Fruit fly (Drosophila melanogaster): ENCODE measurements around the gene vret.

vret gene

DNA sequence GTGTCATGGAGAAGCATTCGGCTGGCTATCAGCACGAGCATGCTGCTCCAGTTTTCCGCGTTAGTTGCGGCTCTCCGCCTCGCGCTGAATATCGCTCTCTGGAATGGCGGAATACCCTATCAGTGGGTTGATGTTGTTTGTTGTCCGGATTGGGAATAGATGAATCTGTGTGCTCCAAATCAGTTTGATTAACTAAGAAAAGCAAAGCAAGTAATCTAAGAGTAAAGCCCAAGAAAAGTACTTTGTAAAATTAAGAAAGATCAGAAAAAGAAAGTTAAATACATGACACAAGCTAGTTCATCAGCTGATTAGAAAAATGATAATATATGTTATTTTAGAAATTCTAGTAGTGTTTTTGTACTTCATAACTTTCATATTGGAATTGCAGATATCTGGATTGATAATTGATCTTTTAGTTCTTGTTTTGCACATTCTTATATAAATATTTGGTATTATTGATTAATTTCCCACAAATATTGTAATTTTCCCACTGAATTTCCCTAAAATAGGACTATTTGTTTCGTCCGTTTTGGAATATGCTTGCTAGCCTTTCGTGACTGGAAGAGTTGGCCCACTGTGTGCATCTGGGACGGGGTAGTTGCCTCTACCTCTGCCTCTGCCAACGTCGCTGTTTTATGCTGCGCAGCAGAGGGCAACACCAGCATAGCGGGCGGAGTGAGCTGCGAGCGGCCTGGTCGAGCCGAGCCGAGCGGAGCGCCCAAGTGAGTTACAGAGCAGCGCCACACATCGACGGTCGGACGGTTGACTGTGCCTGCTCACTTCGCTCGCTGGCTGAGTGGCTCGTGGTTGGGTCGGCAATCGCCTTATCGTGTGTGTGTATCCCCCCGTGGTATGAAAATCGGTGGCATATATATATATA lies 8.8 kb upstream of the vret start (continued):
- peak; percentile 83 for TF ChIP-seq CG11504 (tag; optimal IDR thresholded peaks at IDR 0.05)
- peak; percentile 3 for TF ChIP-seq Dip3 (GFP tag; optimal IDR thresholded peaks at IDR 0.05)
- TF ChIP-seq CG30020 (tag; optimal IDR thresholded peaks at IDR 0.05) = peak; percentile 17
- TF ChIP-seq CG2116 (GFP tag; optimal IDR thresholded peaks at IDR 0.05) = peak; percentile 30
- peak; percentile 42 for TF ChIP-seq esg (GFP tag; conservative IDR thresholded peaks at IDR 0.05)
- TF ChIP-seq dysf (GFP tag; IDR thresholded peaks at IDR 0.05) = peak; percentile 68
- TF ChIP-seq Gug (GFP tag; IDR thresholded peaks at IDR 0.05) = peak; percentile 79
- TF ChIP-seq bcd (GFP tag; optimal IDR thresholded peaks at IDR 0.05) = peak; percentile 72
- no peak for TF ChIP-seq CG3726 (GFP tag; IDR thresholded peaks at IDR 0.05)
- TF ChIP-seq pfk (GFP tag; optimal IDR thresholded peaks at IDR 0.05) = no peak
- peak; percentile 27 for TF ChIP-seq CG7372 (GFP tag; IDR thresholded peaks at IDR 0.05)
- peak; percentile 50 for TF ChIP-seq sug (tag; optimal IDR thresholded peaks at IDR 0.05)
- TF ChIP-seq Sry-δ (GFP tag; optimal IDR thresholded peaks at IDR 0.05) = no peak
- peak; percentile 41; the same call in 1 of the 2 replicates for TF ChIP-seq Bgb (GFP tag; IDR thresholded peaks at IDR 0.05; ENCODE audit: partially characterized antibody)
- peak; percentile 77; the same call in 1 of the 2 replicates for TF ChIP-seq CG31441 (GFP tag; IDR thresholded peaks at IDR 0.05)
- TF ChIP-seq wdn (GFP tag; IDR thresholded peaks at IDR 0.05) = peak; percentile 35; the same call in 1 of the 2 replicates
- peak; percentile 54 for TF ChIP-seq tin (GFP tag; optimal IDR thresholded peaks at IDR 0.05)
- TF ChIP-seq CG18619 (GFP tag; optimal IDR thresholded peaks at IDR 0.05) = peak; percentile 76
- peak; percentile 57 for TF ChIP-seq Rx (GFP tag; IDR thresholded peaks at IDR 0.05)
- peak; percentile 69 for TF ChIP-seq Jarid2 (GFP tag; optimal IDR thresholded peaks at IDR 0.05)
- peak; percentile 61 for TF ChIP-seq bbx (GFP tag; IDR thresholded peaks at IDR 0.05; ENCODE audit: partially characterized antibody)
- TF ChIP-seq ato (GFP tag; IDR thresholded peaks at IDR 0.05; ENCODE audit: partially characterized antibody) = 0 out of 2 replicates have a peak, but pooled peaks have one; percentile 31
- TF ChIP-seq Ssrp (tag; optimal IDR thresholded peaks at IDR 0.05) = peak; percentile 58
- peak; percentile 8 for TF ChIP-seq HLH54F (GFP tag; optimal IDR thresholded peaks at IDR 0.05)
- TF ChIP-seq nau (GFP tag; optimal IDR thresholded peaks at IDR 0.05) = no peak
- no peak for TF ChIP-seq Doc2 (GFP tag; IDR thresholded peaks at IDR 0.05)
- peak; percentile 16 for TF ChIP-seq CG6765 (GFP tag; optimal IDR thresholded peaks at IDR 0.05)
- TF ChIP-seq Nf-YA (GFP tag; IDR thresholded peaks at IDR 0.05) = no peak
- TF ChIP-seq CG12299 (tag; optimal IDR thresholded peaks at IDR 0.05) = no peak
- TF ChIP-seq Med (GFP tag) = peak; percentile 86
- TF ChIP-seq sqz (GFP tag; optimal IDR thresholded peaks at IDR 0.05) = peak; percentile 62
- TF ChIP-seq CG1603 (tag; optimal IDR thresholded peaks at IDR 0.05) = peak; percentile 31
- TF ChIP-seq CG14860 (GFP tag; IDR thresholded peaks at IDR 0.05; ENCODE audit: partially characterized antibody) = no peak
- TF ChIP-seq Mad (GFP tag; optimal IDR thresholded peaks at IDR 0.05) = peak; percentile 23
- TF ChIP-seq Atf-2 (GFP tag; optimal IDR thresholded peaks at IDR 0.05) = peak; percentile 55
- no peak for TF ChIP-seq ham (GFP tag; IDR thresholded peaks at IDR 0.05)
- peak; percentile 42; the same call in 1 of the 2 replicates for TF ChIP-seq CG9215 (GFP tag; IDR thresholded peaks at IDR 0.05)
- peak; percentile 83 for TF ChIP-seq ci (GFP tag; IDR thresholded peaks at IDR 0.05)
- no peak for TF ChIP-seq eve (GFP tag; optimal IDR thresholded peaks at IDR 0.05)
- peak; percentile 40 for TF ChIP-seq CG14710 (tag; optimal IDR thresholded peaks at IDR 0.05)
- TF ChIP-seq jumu (GFP tag; optimal IDR thresholded peaks at IDR 0.05) = peak; percentile 45
- no peak for TF ChIP-seq btn (GFP tag; optimal IDR thresholded peaks at IDR 0.05)
- peak; percentile 9 for TF ChIP-seq CG13894 (tag; optimal IDR thresholded peaks at IDR 0.05)
- TF ChIP-seq exex (tag; optimal IDR thresholded peaks at IDR 0.05) = no peak
- TF ChIP-seq zen (tag; optimal IDR thresholded peaks at IDR 0.05) = no peak
- peak; percentile 64 for TF ChIP-seq Hsf (GFP tag; optimal IDR thresholded peaks at IDR 0.05)
- TF ChIP-seq Dfd (GFP tag; optimal IDR thresholded peaks at IDR 0.05) = peak in 1 of 2 experiments; percentile 78
- no peak; the same call in 1 of the 2 replicates for TF ChIP-seq CG31224 (GFP tag; IDR thresholded peaks at IDR 0.05)
- TF ChIP-seq Camta (GFP tag; optimal IDR thresholded peaks at IDR 0.05) = peak; percentile 64

All from whole organism, embryonic.